Fruit fly (Drosophila melanogaster) Kc167 (cell line): ENCODE measurements around the gene CG33290.

ENCODE experiments used
- Myc ChIP-seq: fragments of >200 bp; optimal IDR thresholded peaks from 2 replicates; lab custom pipeline; 2017; ENCODE audit warnings: missing external identifiers
- Sin3A ChIP-seq: fragments of >200 bp; optimal IDR thresholded peaks from 2 replicates; lab custom pipeline; 2018; ENCODE audit warnings: missing external identifiers
- h ChIP-seq: fragments of >200 bp; optimal IDR thresholded peaks from 3 replicates; lab custom pipeline; 2018; ENCODE audit warnings: missing external identifiers
- insv ChIP-seq: fragments of >200 bp; optimal IDR thresholded peaks from 3 replicates; lab custom pipeline; 2018; ENCODE audit warnings: missing external identifiers
- psq ChIP-seq: fragments of >200 bp; optimal IDR thresholded peaks from 2 replicates; lab custom pipeline; 2017; ENCODE audit warnings: missing external identifiers
- ttk ChIP-seq: sonication (Bioruptor generic); optimal IDR thresholded peaks from 2 replicates; lab custom pipeline; 2017; ENCODE audit warnings: missing external identifiers

DNA sequence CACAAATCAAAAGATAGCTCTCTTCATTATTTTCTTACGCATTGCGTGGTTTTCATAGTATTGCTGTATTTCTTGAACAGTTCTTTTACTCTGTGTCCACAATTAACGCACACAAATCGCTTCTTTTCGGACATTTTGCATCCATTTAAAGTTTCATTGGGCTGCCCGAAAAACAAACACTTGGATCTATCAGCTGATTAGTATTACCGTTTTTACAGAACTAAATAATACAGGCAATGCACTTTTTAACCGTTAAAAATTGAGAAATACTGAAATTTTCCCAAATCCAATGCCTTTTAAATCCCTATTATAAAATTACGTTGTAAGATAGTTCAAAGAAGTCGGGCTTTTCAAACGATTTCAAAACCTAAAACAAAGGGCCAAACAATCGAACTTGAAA, 13.1 kb upstream of the CG33290 start, which contains the start of gene Arv1:
- TF ChIP-seq psq (no peak), Sin3A (lab: Kevin White, UChicago) (no peak), h (lab: Kevin White, UChicago) (no peak), Myc (lab: Kevin White, UChicago) (no peak), ttk (lab: Kevin White, UChicago) (no peak), insv (lab: Kevin White, UChicago) (no peak)
